Worm (Caenorhabditis elegans) whole organism, L4/young adult: ENCODE results near the gene ugt-58.

ENCODE experiments used
- W03F9.2 ChIP-seq: fragments of 150-350 bp; optimal IDR thresholded peaks from 2 replicates; lab custom pipeline; 2014; ENCODE audit warnings: missing biosample characterization, missing genetic modification characterization
- him-1 ChIP-seq: sonication (generic microtip); optimal IDR thresholded peaks from 2 replicates; lab custom pipeline; 2016; ENCODE audit warnings: missing genotype, missing genetic modification reagents, missing genetic modification characterization, missing compliant biosample characterization

DNA sequence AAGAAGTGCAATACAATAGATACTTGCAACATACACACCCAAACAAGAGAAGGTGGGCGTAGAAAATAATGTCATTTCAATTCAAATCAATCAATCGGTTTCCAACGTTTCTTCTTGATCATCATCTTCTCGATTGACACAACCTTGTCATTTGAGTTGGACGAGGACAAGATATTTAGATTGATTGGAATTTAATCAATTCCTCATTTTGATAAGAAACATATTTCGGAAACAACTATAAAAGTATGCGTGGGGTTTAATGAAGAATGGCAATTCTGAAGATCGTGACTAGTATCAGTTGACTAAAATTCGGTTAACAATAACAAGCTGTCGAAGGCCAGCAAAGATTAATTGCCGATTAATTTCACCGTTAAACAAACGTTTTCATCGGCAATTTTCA is 34.0 kb upstream of the ugt-58 start:
- no peak for TF ChIP-seq W03F9.2 (tag; lab: Kevin White, UChicago)
- TF ChIP-seq him-1 = no peak
